Fruit fly (Drosophila melanogaster) whole organism, embryonic: ENCODE results near the gene Trpgamma.

ENCODE experiments used
- CG10147 ChIP-seq: fragments of 200-800 bp; sonication (Bioruptor generic); optimal IDR thresholded peaks from 2 replicates; lab custom pipeline; 2019; ENCODE audit warnings: missing biosample characterization, mild to moderate bottlenecking, missing genetic modification characterization, moderate library complexity
- CG10321 ChIP-seq: fragments of 200-800 bp; sonication (Bioruptor generic); IDR thresholded peaks from 2 replicates; pipeline ENCODE4 v1.3.6; 2022; ENCODE audit warnings: missing biosample characterization, missing genetic modification characterization
- CG10979 ChIP-seq: fragments of 200-800 bp; sonication (Bioruptor generic); optimal IDR thresholded peaks from 2 replicates; lab custom pipeline; 2018; ENCODE audit warnings: missing biosample characterization, mild to moderate bottlenecking, missing genetic modification characterization, moderate library complexity
- CG12299 ChIP-seq: fragments of 200-800 bp; sonication (Bioruptor generic); optimal IDR thresholded peaks from 2 replicates; lab custom pipeline; 2018; ENCODE audit warnings: missing biosample characterization, mild to moderate bottlenecking, missing genetic modification characterization
- CG13296 ChIP-seq: fragments of 200-800 bp; sonication (Bioruptor generic); optimal IDR thresholded peaks from 3 replicates; lab custom pipeline; 2018; ENCODE audit warnings: missing biosample characterization, mild to moderate bottlenecking, missing genetic modification characterization
- CG13775 ChIP-seq: fragments of 200-800 bp; sonication (Bioruptor generic); optimal IDR thresholded peaks from 3 replicates; lab custom pipeline; 2017; ENCODE audit warnings: missing biosample characterization, mild to moderate bottlenecking, missing genetic modification characterization
- CG13894 ChIP-seq: fragments of 200-800 bp; sonication (Bioruptor generic); optimal IDR thresholded peaks from 3 replicates; lab custom pipeline; 2018; ENCODE audit warnings: missing biosample characterization, mild to moderate bottlenecking, missing genetic modification characterization, moderate library complexity
- CG14050 ChIP-seq: fragments of 200-800 bp; sonication (Bioruptor generic); IDR thresholded peaks from 3 replicates; pipeline ENCODE4 v1.3.6; 2022; ENCODE audit warnings: missing biosample characterization, missing genetic modification characterization
- CG15479 ChIP-seq: fragments of 200-800 bp; sonication (Bioruptor generic); optimal IDR thresholded peaks from 3 replicates; lab custom pipeline; 2019; ENCODE audit warnings: missing biosample characterization, mild to moderate bottlenecking, missing genetic modification characterization, moderate library complexity
- CG17328 ChIP-seq: fragments of 200-800 bp; sonication (Bioruptor generic); IDR thresholded peaks from 2 replicates; pipeline ENCODE4 v1.3.6; 2022; ENCODE audit warnings: missing biosample characterization, missing genetic modification characterization
- CG17385 ChIP-seq: fragments of 200-800 bp; sonication (Bioruptor generic); optimal IDR thresholded peaks from 3 replicates; lab custom pipeline; 2018; ENCODE audit warnings: missing biosample characterization, mild to moderate bottlenecking, missing genetic modification characterization
- CG34422 ChIP-seq: fragments of 200-800 bp; sonication (Bioruptor generic); IDR thresholded peaks from 3 replicates; pipeline ENCODE4 v1.3.6; 2022; ENCODE audit warnings: missing biosample characterization, missing genetic modification characterization
- CG3847 ChIP-seq: fragments of 200-800 bp; sonication (Bioruptor generic); IDR thresholded peaks from 2 replicates; pipeline ENCODE4 v1.3.6; 2022; ENCODE audit warnings: missing biosample characterization, missing genetic modification characterization
- CG43689 ChIP-seq: fragments of 200-800 bp; sonication (Bioruptor generic); IDR thresholded peaks from 2 replicates; pipeline ENCODE4 v1.3.6; 2022; ENCODE audit warnings: missing biosample characterization, missing genetic modification characterization
- CG4730 ChIP-seq: fragments of 200-800 bp; sonication (Bioruptor generic); IDR thresholded peaks from 2 replicates; pipeline ENCODE4 v1.3.6; 2022; ENCODE audit warnings: missing biosample characterization, missing genetic modification characterization
- CG6689 ChIP-seq: fragments of 200-800 bp; sonication (Bioruptor generic); IDR thresholded peaks from 2 replicates; pipeline ENCODE4 v1.3.6; 2022; ENCODE audit warnings: missing biosample characterization, missing genetic modification characterization
- Camta ChIP-seq: fragments of 200-800 bp; sonication (Bioruptor generic); optimal IDR thresholded peaks from 2 replicates; lab custom pipeline; 2016; ENCODE audit warnings: missing biosample characterization, missing genetic modification characterization
- CrebB ChIP-seq: fragments of 200-800 bp; sonication (Bioruptor generic); optimal IDR thresholded peaks from 3 replicates; lab custom pipeline; 2018; ENCODE audit warnings: missing biosample characterization, mild to moderate bottlenecking, missing genetic modification characterization
- Deaf1 ChIP-seq: fragments of 200-800 bp; optimal IDR thresholded peaks from 3 replicates; lab custom pipeline; 2019; ENCODE audit warnings: missing biosample characterization, mild to moderate bottlenecking, missing genetic modification characterization, moderate library complexity
- GATAe ChIP-seq: fragments of 200-800 bp; sonication (Bioruptor generic); conservative IDR thresholded peaks from 2 replicates; pipeline ENCODE4 v1.3.6; 2022; ENCODE audit warnings: missing biosample characterization, missing genetic modification characterization
- Gug ChIP-seq: fragments of 200-800 bp; sonication (Bioruptor generic); IDR thresholded peaks from 4 replicates; pipeline ENCODE4 v1.3.6; 2022; ENCODE audit warnings: missing biosample characterization, missing genetic modification characterization
- Lim3 ChIP-seq: fragments of 200-800 bp; sonication (Bioruptor generic); IDR thresholded peaks from 2 replicates; pipeline ENCODE4 v1.3.6; 2022; ENCODE audit warnings: missing biosample characterization, missing genetic modification characterization
- Lpt ChIP-seq: fragments of >200 bp; optimal IDR thresholded peaks from 2 replicates; lab custom pipeline; 2018; ENCODE audit warnings: missing biosample characterization, missing genetic modification characterization
- NC2α ChIP-seq: fragments of 200-800 bp; sonication (Bioruptor generic); optimal IDR thresholded peaks from 2 replicates; lab custom pipeline; 2016; ENCODE audit warnings: missing biosample characterization, missing genetic modification characterization
- NFAT ChIP-seq: fragments of 200-800 bp; sonication (Bioruptor generic); IDR thresholded peaks from 2 replicates; pipeline ENCODE4 v1.3.6; 2022; ENCODE audit warnings: missing biosample characterization, missing genetic modification characterization
- Neu2 ChIP-seq: fragments of 200-800 bp; sonication (Bioruptor generic); optimal IDR thresholded peaks from 3 replicates; lab custom pipeline; 2016; ENCODE audit warnings: missing biosample characterization, missing genetic modification characterization, borderline replicate concordance
- Oli ChIP-seq: fragments of 200-800 bp; sonication (Bioruptor generic); optimal IDR thresholded peaks from 2 replicates; lab custom pipeline; 2018; ENCODE audit warnings: missing biosample characterization, mild to moderate bottlenecking, missing genetic modification characterization, moderate library complexity
- Rx ChIP-seq: fragments of 200-800 bp; sonication (Bioruptor generic); IDR thresholded peaks from 2 replicates; pipeline ENCODE4 v1.3.6; 2022; ENCODE audit warnings: missing biosample characterization, missing genetic modification characterization
- Spps ChIP-seq: fragments of 200-800 bp; sonication (Bioruptor generic); optimal IDR thresholded peaks from 2 replicates; lab custom pipeline; 2018; ENCODE audit warnings: missing biosample characterization, mild to moderate bottlenecking, missing genetic modification characterization
- Ssrp ChIP-seq: fragments of 200-800 bp; sonication (Bioruptor generic); optimal IDR thresholded peaks from 2 replicates; lab custom pipeline; 2018; ENCODE audit warnings: missing biosample characterization, mild to moderate bottlenecking, missing genetic modification characterization, moderate library complexity
- abd-A ChIP-seq: fragments of 200-800 bp; sonication (Bioruptor generic); optimal IDR thresholded peaks from 3 replicates; lab custom pipeline; 2019; ENCODE audit warnings: missing biosample characterization, mild to moderate bottlenecking, missing genetic modification characterization, moderate library complexity
- ac ChIP-seq: fragments of 200-800 bp; sonication (Bioruptor generic); optimal IDR thresholded peaks from 3 replicates; lab custom pipeline; 2017; ENCODE audit warnings: missing biosample characterization, mild to moderate bottlenecking, missing genetic modification characterization
- amos ChIP-seq: fragments of 200-800 bp; sonication (Bioruptor generic); IDR thresholded peaks from 2 replicates; pipeline ENCODE4 v1.3.6; 2022; ENCODE audit warnings: missing biosample characterization, missing genetic modification characterization; ENCODE audit not compliant: partially characterized antibody
- aop ChIP-seq: fragments of 200-800 bp; sonication (Bioruptor generic); IDR thresholded peaks from 2 replicates; pipeline ENCODE4 v1.3.6; 2022; ENCODE audit warnings: missing biosample characterization, missing genetic modification characterization
- bsh ChIP-seq, 2 experiments: fragments of 200-800 bp; sonication (Bioruptor generic); optimal IDR thresholded peaks; 2 replicates each; lab custom pipeline; 2017 to 2018; ENCODE audit warnings: mild to moderate bottlenecking in 2 of 2, missing biosample characterization in 2 of 2, missing genetic modification characterization in 2 of 2, moderate library complexity in 1 of 2
- crol ChIP-seq: fragments of 200-800 bp; sonication (Bioruptor generic); IDR thresholded peaks from 2 replicates; pipeline ENCODE4 v1.3.6; 2022; ENCODE audit warnings: missing biosample characterization, missing genetic modification characterization
- dmrt99B ChIP-seq: fragments of 200-800 bp; sonication (Bioruptor generic); optimal IDR thresholded peaks from 2 replicates; lab custom pipeline; 2018; ENCODE audit warnings: missing biosample characterization, mild to moderate bottlenecking, missing genetic modification characterization, moderate library complexity
- dpn ChIP-seq, 2 experiments: fragments of 200-800 bp; sonication (Bioruptor generic); optimal IDR thresholded peaks; 3 replicates each; lab custom pipeline; 2016; ENCODE audit warnings: missing biosample characterization in 2 of 2, missing genetic modification characterization in 2 of 2
- fd96Cb ChIP-seq: fragments of 200-800 bp; sonication (Bioruptor generic); optimal IDR thresholded peaks from 2 replicates; lab custom pipeline; 2018; ENCODE audit warnings: missing biosample characterization, mild to moderate bottlenecking, missing genetic modification characterization, moderate library complexity
- gce ChIP-seq: fragments of 200-800 bp; sonication (Bioruptor generic); IDR thresholded peaks from 3 replicates; pipeline ENCODE4 v1.3.6; 2022; ENCODE audit warnings: missing biosample characterization, missing genetic modification characterization
- gsb ChIP-seq: fragments of 200-800 bp; sonication (Bioruptor generic); IDR thresholded peaks from 2 replicates; pipeline ENCODE4 v1.3.6; 2022; ENCODE audit warnings: missing biosample characterization, missing genetic modification characterization
- hkb ChIP-seq, 2 experiments: fragments of 200-800 bp in 1 of 2; fragments of >200 bp in 1 of 2; sonication (Bioruptor generic) in 1 of 2; IDR thresholded peaks in 1 of 2; optimal IDR thresholded peaks in 1 of 2; 2 replicates each; pipeline versions ENCODE4 v1.3.6 to Lab custom; 2017 to 2022; ENCODE audit warnings: missing biosample characterization in 1 of 2, missing genetic modification characterization in 1 of 2
- insv ChIP-seq, 2 experiments: fragments of 200-800 bp; sonication (Bioruptor generic); optimal IDR thresholded peaks; 3 replicates each; lab custom pipeline; 2016 to 2018; ENCODE audit warnings: missing biosample characterization in 2 of 2, missing genetic modification characterization in 2 of 2
- kay ChIP-seq: fragments of 200-800 bp; sonication (Bioruptor generic); optimal IDR thresholded peaks from 2 replicates; lab custom pipeline; 2016; ENCODE audit warnings: missing biosample characterization, missing genetic modification characterization
- lilli ChIP-seq: fragments of 200-800 bp; sonication (Bioruptor generic); optimal IDR thresholded peaks from 3 replicates; lab custom pipeline; 2016; ENCODE audit warnings: missing biosample characterization, missing genetic modification characterization
- pzg ChIP-seq: fragments of 200-800 bp; sonication (Bioruptor generic); optimal IDR thresholded peaks from 3 replicates; lab custom pipeline; 2018; ENCODE audit warnings: missing biosample characterization, mild to moderate bottlenecking, missing genetic modification characterization, moderate library complexity
- sd ChIP-seq: fragments of 200-800 bp; sonication (Bioruptor generic); optimal IDR thresholded peaks from 3 replicates; lab custom pipeline; 2018; ENCODE audit warnings: missing biosample characterization, mild to moderate bottlenecking, missing genetic modification characterization, moderate library complexity
- stc ChIP-seq: fragments of 200-800 bp; sonication (Bioruptor generic); IDR thresholded peaks from 2 replicates; pipeline ENCODE4 v1.3.6; 2022; ENCODE audit warnings: missing biosample characterization, missing genetic modification characterization
- sug ChIP-seq: fragments of 200-800 bp; optimal IDR thresholded peaks from 2 replicates; lab custom pipeline; 2019; ENCODE audit warnings: missing biosample characterization, mild to moderate bottlenecking, missing genetic modification characterization, moderate library complexity
- tin ChIP-seq: fragments of 200-800 bp; sonication (Bioruptor generic); optimal IDR thresholded peaks from 3 replicates; lab custom pipeline; 2016; ENCODE audit warnings: missing biosample characterization, missing genetic modification characterization
- usp ChIP-seq: fragments of >200 bp; optimal IDR thresholded peaks from 2 replicates; lab custom pipeline; 2017; ENCODE audit warnings: missing biosample characterization, missing genetic modification characterization

Gene Trpgamma

dm6 chr2L:16647773-16648172 is 28.7 kb downstream of the Trpgamma start (continued):
- TF ChIP-seq bsh (GFP tag; optimal IDR thresholded peaks at IDR 0.05; lab: Kevin White, UChicago) (peak in 1 of 2 experiments; percentile 42), amos (GFP tag; lab: Robert Waterston, UW) (no peak), Oli (peak; percentile 51), Deaf1 (peak; percentile 24), ac (GFP tag; lab: Kevin White, UChicago) (no peak), kay (GFP tag; lab: Kevin White, UChicago) (peak; percentile 9), Ssrp (peak; percentile 17), CG3847 (GFP tag; lab: Robert Waterston, UW) (peak; percentile 51), Rx (GFP tag; lab: Robert Waterston, UW) (no peak), dmrt99B (tag; lab: Kevin White, UChicago) (peak; percentile 73), CG4730 (GFP tag; lab: Robert Waterston, UW) (no peak), Camta (no peak), NC2α (no peak), usp (GFP tag; lab: Kevin White, UChicago) (no peak), GATAe (GFP tag; lab: Robert Waterston, UW) (no peak), gce (no peak), CG10321 (GFP tag; lab: Robert Waterston, UW) (no peak), tin (peak; percentile 24), abd-A (no peak), CG43689 (GFP tag; lab: Robert Waterston, UW) (no peak), sug (tag; lab: Kevin White, UChicago) (peak; percentile 25), pzg (GFP tag; lab: Kevin White, UChicago) (no peak), crol (GFP tag; lab: Robert Waterston, UW) (0 out of 2 replicates have a peak, but pooled peaks have one; percentile 47), dpn (GFP tag; optimal IDR thresholded peaks at IDR 0.05; lab: Kevin White, UChicago) (peak in 1 of 2 experiments; percentile 24), CG15479 (no peak), CG10979 (tag; lab: Kevin White, UChicago) (peak; percentile 37), stc (GFP tag; lab: Robert Waterston, UW) (no peak), Lpt (GFP tag; lab: Kevin White, UChicago) (no peak), CG17328 (peak; percentile 63; the same call in 1 of the 2 replicates), CG13775 (peak; percentile 33), aop (GFP tag; lab: Robert Waterston, UW) (no peak), NFAT (GFP tag; lab: Robert Waterston, UW) (no peak), CG14050 (GFP tag; lab: Robert Waterston, UW) (no peak), Gug (GFP tag; lab: Robert Waterston, UW) (no peak), CrebB (tag; lab: Kevin White, UChicago) (no peak), CG17385 (peak; percentile 32), insv (GFP tag; optimal IDR thresholded peaks at IDR 0.05; lab: Kevin White, UChicago) (no peak), lilli (GFP tag; lab: Kevin White, UChicago) (peak; percentile 50), CG13296 (peak; percentile 52), hkb (optimal IDR thresholded peaks at IDR 0.05; lab: Kevin White, UChicago) (no peak), hkb (GFP tag; IDR thresholded peaks at IDR 0.05; lab: Robert Waterston, UW) (peak; percentile 68), CG10147 (GFP tag; lab: Kevin White, UChicago) (peak; percentile 68), CG13894 (tag; lab: Kevin White, UChicago) (peak; percentile 50), Lim3 (GFP tag; lab: Robert Waterston, UW) (no peak), CG6689 (peak; percentile 58; the same call in 1 of the 2 replicates), Spps (tag; lab: Kevin White, UChicago) (no peak), gsb (GFP tag; lab: Robert Waterston, UW) (no peak), Neu2 (GFP tag; lab: Kevin White, UChicago) (no peak), CG34422 (GFP tag; lab: Robert Waterston, UW) (peak; percentile 71), CG12299 (tag; lab: Kevin White, UChicago) (peak; percentile 33), sd (tag; lab: Kevin White, UChicago) (peak; percentile 46), fd96Cb (tag; lab: Kevin White, UChicago) (peak; percentile 16)
